Fruit fly (Drosophila melanogaster) whole organism, pupa: Measurements from ENCODE around the gene DopEcR.

Experiments
- CG10348 ChIP-seq: fragments of 200-800 bp; sonication (Bioruptor generic); IDR thresholded peaks from 2 replicates; pipeline ENCODE4 v1.3.6; 2022; ENCODE audit warnings: missing biosample characterization, missing genetic modification characterization
- CG12605 ChIP-seq: fragments of 200-800 bp; sonication (Bioruptor generic); IDR thresholded peaks from 2 replicates; pipeline ENCODE4 v1.3.6; 2022; ENCODE audit warnings: missing biosample characterization, missing genetic modification characterization
- CG13204 ChIP-seq: fragments of 200-800 bp; sonication (Bioruptor generic); optimal IDR thresholded peaks from 2 replicates; lab custom pipeline; 2018; ENCODE audit warnings: missing biosample characterization, mild to moderate bottlenecking, missing genetic modification characterization, moderate library complexity
- CG14655 ChIP-seq: fragments of 200-800 bp; sonication (Bioruptor generic); optimal IDR thresholded peaks from 3 replicates; lab custom pipeline; 2017; ENCODE audit warnings: mild to moderate bottlenecking, missing biosample characterization, missing genetic modification reagents, missing genetic modification characterization
- CG15710 ChIP-seq: fragments of 200-800 bp; sonication (Bioruptor generic); optimal IDR thresholded peaks from 2 replicates; lab custom pipeline; 2018; ENCODE audit warnings: missing biosample characterization, mild to moderate bottlenecking, missing genetic modification characterization, moderate library complexity
- CG17806 ChIP-seq: fragments of 200-800 bp; sonication (Bioruptor generic); optimal IDR thresholded peaks from 2 replicates; lab custom pipeline; 2018; ENCODE audit warnings: missing biosample characterization, mild to moderate bottlenecking, missing genetic modification characterization, moderate library complexity
- CG32121 ChIP-seq: fragments of 200-800 bp; sonication (Bioruptor generic); IDR thresholded peaks from 2 replicates; pipeline ENCODE4 v1.3.6; 2022; ENCODE audit warnings: missing biosample characterization, missing genetic modification characterization
- CG34367 ChIP-seq: fragments of 200-800 bp; sonication (Bioruptor generic); optimal IDR thresholded peaks from 2 replicates; lab custom pipeline; 2018; ENCODE audit warnings: missing biosample characterization, mild to moderate bottlenecking, missing genetic modification characterization
- CG4496 ChIP-seq: fragments of 200-800 bp; sonication (Bioruptor generic); IDR thresholded peaks from 3 replicates; pipeline ENCODE4 v1.3.6; 2022; ENCODE audit warnings: missing biosample characterization, missing genetic modification characterization
- CG8159 ChIP-seq: fragments of 200-800 bp; sonication (Bioruptor generic); optimal IDR thresholded peaks from 3 replicates; lab custom pipeline; 2018; ENCODE audit warnings: missing biosample characterization, mild to moderate bottlenecking, missing genetic modification characterization, moderate library complexity
- CG8301 ChIP-seq: fragments of 200-800 bp; sonication (Bioruptor generic); optimal IDR thresholded peaks from 2 replicates; lab custom pipeline; 2018; ENCODE audit warnings: missing biosample characterization, mild to moderate bottlenecking, missing genetic modification characterization
- CG9948 ChIP-seq: fragments of 200-800 bp; sonication (Bioruptor generic); optimal IDR thresholded peaks from 2 replicates; lab custom pipeline; 2018; ENCODE audit warnings: missing biosample characterization, mild to moderate bottlenecking, missing genetic modification characterization, moderate library complexity
- D1 ChIP-seq: fragments of 200-800 bp; sonication (Bioruptor generic); optimal IDR thresholded peaks from 2 replicates; lab custom pipeline; 2018; ENCODE audit warnings: missing biosample characterization, mild to moderate bottlenecking, missing genetic modification characterization, moderate library complexity
- EcR ChIP-seq: fragments of 200-800 bp; sonication (Bioruptor generic); optimal IDR thresholded peaks from 3 replicates; lab custom pipeline; 2019; ENCODE audit warnings: missing biosample characterization, missing genetic modification characterization, mild to moderate bottlenecking, moderate library complexity, missing genetic modification reagents
- Ets98B ChIP-seq: fragments of 200-800 bp; sonication (Bioruptor generic); IDR thresholded peaks from 2 replicates; pipeline ENCODE4 v1.3.6; 2022; ENCODE audit warnings: missing biosample characterization, missing genetic modification characterization
- Pif1A ChIP-seq: fragments of 200-800 bp; sonication (Bioruptor generic); optimal IDR thresholded peaks from 3 replicates; lab custom pipeline; 2016; ENCODE audit warnings: missing biosample characterization, missing genetic modification characterization
- Pif1B ChIP-seq: fragments of 200-800 bp; sonication (Bioruptor generic); optimal IDR thresholded peaks from 3 replicates; lab custom pipeline; 2016; ENCODE audit warnings: missing biosample characterization, missing genetic modification characterization
- Snoo ChIP-seq: fragments of 200-800 bp; sonication (Bioruptor generic); optimal IDR thresholded peaks from 3 replicates; lab custom pipeline; 2017; ENCODE audit warnings: missing biosample characterization, mild to moderate bottlenecking, missing genetic modification characterization, inconsistent platforms
- fd96Ca ChIP-seq: fragments of 200-800 bp; sonication (Bioruptor generic); IDR thresholded peaks from 3 replicates; pipeline ENCODE4 v1.3.6; 2022; ENCODE audit warnings: missing biosample characterization, missing genetic modification characterization
- gl ChIP-seq: fragments of 200-800 bp; sonication (Bioruptor generic); optimal IDR thresholded peaks from 2 replicates; lab custom pipeline; 2018; ENCODE audit warnings: missing biosample characterization, mild to moderate bottlenecking, missing genetic modification characterization
- rn ChIP-seq: fragments of 200-800 bp; sonication (Bioruptor generic); IDR thresholded peaks from 2 replicates; pipeline ENCODE4 v1.3.6; 2022; ENCODE audit warnings: missing biosample characterization, missing genetic modification characterization

The DopEcR gene

DNA sequence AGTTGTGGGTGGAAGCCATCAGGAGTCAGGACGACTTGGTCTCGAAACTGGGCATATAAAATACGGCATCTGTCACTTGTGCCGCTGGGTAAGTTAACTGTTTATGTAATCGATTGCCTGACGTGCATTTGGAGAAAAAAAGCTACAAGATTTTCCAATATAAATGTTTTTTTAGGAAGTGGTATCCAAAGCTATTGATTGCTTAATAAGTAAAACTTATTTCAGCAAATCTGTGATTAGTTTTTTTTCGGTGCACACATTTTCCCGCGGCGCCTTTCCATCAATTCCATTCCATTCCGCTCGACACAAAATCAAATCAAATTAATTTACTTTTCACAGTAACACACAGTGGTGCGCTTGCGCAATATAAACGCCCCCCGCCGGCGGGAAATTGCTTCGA lies 40.7 kb downstream of the DopEcR start:
- no peak for TF ChIP-seq gl (tag; lab: Kevin White, UChicago)
- TF ChIP-seq CG34367 = no peak
- TF ChIP-seq Pif1A (GFP tag; lab: Kevin White, UChicago) = no peak
- TF ChIP-seq CG32121 = peak; percentile 56; the same call in 1 of the 2 replicates
- TF ChIP-seq CG10348 (GFP tag; lab: Robert Waterston, UW) = no peak
- peak; percentile 64 for TF ChIP-seq Ets98B (GFP tag; lab: Robert Waterston, UW)
- TF ChIP-seq CG8159 (tag; lab: Kevin White, UChicago) = no peak
- no peak for TF ChIP-seq Pif1B (GFP tag; lab: Kevin White, UChicago)
- TF ChIP-seq CG4496 (GFP tag; lab: Robert Waterston, UW) = peak; percentile 62; the same call in 2 of the 3 replicates
- no peak for TF ChIP-seq CG15710 (tag; lab: Kevin White, UChicago)
- TF ChIP-seq D1 (tag; lab: Kevin White, UChicago) = no peak

DNA sequence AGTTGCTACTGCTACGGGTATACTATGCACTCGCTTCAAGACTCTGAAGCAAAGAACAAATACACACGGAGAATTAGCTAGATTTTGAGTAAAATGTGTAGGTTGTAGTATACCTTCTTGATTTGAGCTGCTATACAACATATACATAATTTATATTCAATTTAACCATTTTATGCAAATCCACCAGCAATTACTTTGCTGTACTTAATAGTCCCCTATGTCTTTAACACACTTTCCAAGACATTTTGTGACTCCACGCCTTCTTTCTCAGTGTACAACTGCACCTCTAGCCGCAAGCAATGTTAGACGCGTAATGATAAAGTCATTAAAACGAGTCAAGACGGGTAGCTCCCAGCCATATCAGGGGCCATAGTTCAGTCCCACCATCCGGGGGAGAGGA lies 43.6 kb downstream of the DopEcR start:
- TF ChIP-seq EcR (no peak), CG8301 (tag; lab: Kevin White, UChicago) (peak; percentile 69), CG12605 (GFP tag; lab: Robert Waterston, UW) (no peak), CG10348 (GFP tag; lab: Robert Waterston, UW) (no peak), CG34367 (no peak), fd96Ca (GFP tag; lab: Robert Waterston, UW) (peak; percentile 55; the same call in 2 of the 3 replicates), Snoo (tag; lab: Kevin White, UChicago) (no peak), CG15710 (tag; lab: Kevin White, UChicago) (no peak), CG14655 (GFP tag; lab: Kevin White, UChicago) (peak; percentile 79), CG32121 (peak; percentile 75), Ets98B (GFP tag; lab: Robert Waterston, UW) (peak; percentile 70), Pif1B (GFP tag; lab: Kevin White, UChicago) (no peak), rn (GFP tag; lab: Robert Waterston, UW) (no peak), CG8159 (tag; lab: Kevin White, UChicago) (peak; percentile 67), CG9948 (tag; lab: Kevin White, UChicago) (no peak), CG17806 (tag; lab: Kevin White, UChicago) (peak; percentile 28), CG13204 (GFP tag; lab: Kevin White, UChicago) (no peak), gl (tag; lab: Kevin White, UChicago) (peak; percentile 50), D1 (tag; lab: Kevin White, UChicago) (no peak), Pif1A (GFP tag; lab: Kevin White, UChicago) (peak; percentile 27), CG4496 (GFP tag; lab: Robert Waterston, UW) (peak; percentile 66; the same call in 2 of the 3 replicates)

DNA sequence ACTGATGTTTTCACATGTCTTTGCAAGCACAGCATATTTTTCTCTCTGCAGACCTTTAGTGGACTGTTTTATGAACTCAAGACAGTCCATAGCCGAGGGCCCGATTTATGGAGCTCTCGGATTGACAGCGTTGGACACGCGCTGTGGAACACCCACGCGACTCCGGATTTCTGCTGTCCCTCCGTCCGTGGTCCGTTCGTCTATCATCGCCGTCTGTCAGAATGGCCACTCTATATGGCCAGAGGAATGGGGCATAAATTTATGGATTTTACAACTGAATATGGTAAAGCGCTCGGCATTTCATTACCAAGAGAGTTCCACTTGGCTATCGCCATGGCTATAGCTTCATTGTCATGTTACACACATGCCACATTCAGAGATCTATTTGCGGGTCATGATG lies 52.1 kb downstream of the DopEcR start:
- TF ChIP-seq CG15710 (tag; lab: Kevin White, UChicago) (no peak), Snoo (tag; lab: Kevin White, UChicago) (no peak), Ets98B (GFP tag; lab: Robert Waterston, UW) (no peak), CG32121 (no peak), gl (tag; lab: Kevin White, UChicago) (no peak), CG12605 (GFP tag; lab: Robert Waterston, UW) (no peak), CG14655 (GFP tag; lab: Kevin White, UChicago) (no peak), fd96Ca (GFP tag; lab: Robert Waterston, UW) (no peak), CG8159 (tag; lab: Kevin White, UChicago) (no peak), Pif1B (GFP tag; lab: Kevin White, UChicago) (no peak), CG34367 (no peak), CG8301 (tag; lab: Kevin White, UChicago) (no peak), CG9948 (tag; lab: Kevin White, UChicago) (no peak), rn (GFP tag; lab: Robert Waterston, UW) (no peak), D1 (tag; lab: Kevin White, UChicago) (no peak), Pif1A (GFP tag; lab: Kevin White, UChicago) (no peak), CG17806 (tag; lab: Kevin White, UChicago) (no peak), CG13204 (GFP tag; lab: Kevin White, UChicago) (no peak), CG10348 (GFP tag; lab: Robert Waterston, UW) (no peak)

DNA sequence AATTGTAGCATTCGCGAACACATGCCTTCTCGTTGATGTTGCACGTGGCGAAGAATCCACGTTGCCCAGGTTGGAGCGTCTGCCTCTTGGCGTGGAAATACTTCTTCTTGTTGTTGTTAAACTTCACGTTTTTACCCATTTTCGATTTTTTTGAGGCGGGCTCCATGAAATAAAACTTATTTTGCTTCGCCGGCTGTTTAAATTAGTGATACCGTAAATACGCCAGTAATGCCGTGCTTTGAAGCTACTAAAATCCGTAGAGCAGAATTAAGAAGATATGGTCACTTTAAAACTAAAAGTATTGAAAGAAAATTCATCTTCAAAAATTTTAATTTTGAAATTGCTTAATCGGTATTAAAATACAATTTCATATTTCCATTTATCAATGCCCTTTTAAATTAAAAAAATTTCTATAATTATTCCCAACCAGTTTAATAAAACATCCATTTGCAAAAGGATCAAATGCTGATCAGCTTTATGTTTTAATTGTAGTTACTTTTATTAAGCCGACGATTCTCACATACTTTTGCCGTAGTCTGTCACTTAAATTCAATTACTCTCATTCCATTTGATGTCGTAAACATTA lies 58.1 kb downstream of the DopEcR start, which contains the start of gene CG15014:
TSS of gene CG15014 (minus strand) at position 228 of the 586 bp plus-strand sequence.
- no peak for TF ChIP-seq fd96Ca (GFP tag; lab: Robert Waterston, UW)
- TF ChIP-seq Pif1A (GFP tag; lab: Kevin White, UChicago) = no peak
- peak; percentile 62 for TF ChIP-seq D1 (tag; lab: Kevin White, UChicago)
- no peak for TF ChIP-seq CG10348 (GFP tag; lab: Robert Waterston, UW)
- TF ChIP-seq CG8159 (tag; lab: Kevin White, UChicago) = no peak

DNA sequence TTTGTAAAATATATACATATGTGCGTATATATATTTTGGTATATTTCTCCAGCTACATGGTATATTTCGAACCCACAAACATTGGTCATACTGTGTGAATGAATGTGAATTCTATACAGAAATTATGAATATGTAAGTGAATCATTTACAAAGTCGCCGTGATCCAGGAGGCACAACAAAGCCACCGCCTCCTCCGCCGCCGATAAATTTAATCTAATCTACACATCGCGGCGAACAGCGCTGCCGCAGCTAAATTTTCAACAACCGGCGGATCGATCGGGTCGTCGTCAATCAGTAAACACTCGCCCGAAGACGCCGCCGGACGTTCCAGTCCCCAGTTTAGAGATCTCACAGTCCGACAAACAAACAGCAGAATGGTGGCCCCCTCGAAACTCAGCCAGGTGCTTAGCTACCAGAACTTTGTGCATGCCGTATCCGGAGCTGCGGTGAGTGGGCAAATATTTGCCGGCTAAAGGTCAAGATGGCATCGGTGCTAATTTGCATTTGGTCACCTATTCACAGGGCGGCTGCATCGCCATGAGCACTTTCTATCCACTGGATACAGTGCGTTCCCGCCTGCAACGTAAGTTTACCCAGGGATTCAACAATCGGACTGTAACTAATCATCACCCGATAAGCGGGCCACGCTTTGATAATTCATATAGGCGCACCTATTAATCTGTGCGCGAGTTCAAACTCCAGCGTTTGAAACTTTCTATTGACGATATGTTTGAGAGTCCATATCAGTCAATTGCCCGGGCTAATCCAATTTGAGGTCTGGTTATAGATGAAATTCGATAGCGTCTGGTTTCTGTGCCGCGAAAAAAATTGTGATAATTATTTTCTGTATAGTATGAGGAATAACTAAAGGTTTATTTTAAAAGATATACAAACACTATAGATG lies 61.3 kb downstream of the DopEcR start, which contains the start of gene PMP34:
TSS of gene PMP34 (plus strand) at position 79 of the 904 bp plus-strand sequence.
- TF ChIP-seq CG32121 (0 out of 2 replicates have a peak, but pooled peaks have one; percentile 15), Pif1B (GFP tag; lab: Kevin White, UChicago) (no peak)
- TF ChIP-seq, all 21 proteins: peak for 1
